Worm (Caenorhabditis elegans): Measurements from ENCODE around the gene tbc-16.

The tbc-16 gene

DNA sequence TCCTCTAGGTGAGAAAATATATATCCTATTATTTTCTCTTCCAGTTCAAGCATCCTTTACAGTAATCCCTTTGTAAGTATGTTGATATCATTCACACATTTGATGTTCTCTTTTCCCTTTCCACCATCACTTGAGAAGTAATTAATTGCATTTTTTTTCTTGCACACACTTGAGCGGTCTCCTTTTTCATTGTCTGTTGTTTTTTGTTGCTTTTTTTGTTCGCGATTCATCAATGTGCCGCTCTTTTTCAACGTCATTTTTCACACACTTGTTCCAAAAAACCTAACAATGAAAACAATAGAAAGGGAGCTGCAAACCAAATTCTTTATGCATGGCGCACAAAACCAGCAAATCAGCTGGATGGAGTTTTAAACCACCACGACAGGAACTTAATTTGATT, 21.6 kb upstream of the tbc-16 start, which contains the start of gene F49E10.4:
TSS of gene F49E10.4 (plus strand) at position 301 of the 400 bp plus-strand sequence.
- TF ChIP-seq ceh-27 (GFP tag; optimal IDR thresholded peaks at IDR 0.05) (peak; percentile 35), die-1 (tag; optimal IDR thresholded peaks at IDR 0.05) (no peak)

DNA sequence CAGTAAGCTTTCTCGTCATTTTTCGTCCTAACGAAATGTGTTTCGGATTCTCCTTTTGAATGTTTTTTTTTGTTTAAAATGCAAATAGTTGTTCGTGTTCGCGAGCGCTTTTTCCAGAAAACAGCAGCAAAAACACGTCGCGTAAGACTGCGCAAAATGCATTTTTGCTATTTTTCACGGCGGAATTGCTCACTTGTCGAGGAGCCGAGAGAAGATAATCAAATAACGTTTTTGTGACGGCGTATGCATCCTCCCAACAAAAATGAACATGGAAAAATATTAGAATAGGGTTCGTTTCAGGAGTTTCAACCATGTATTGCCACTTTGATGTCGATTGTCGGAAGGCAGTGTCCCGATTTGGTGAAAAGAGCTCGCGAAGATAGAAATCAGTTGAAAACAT, 20.1 kb upstream of the tbc-16 start:
- TF ChIP-seq K12H6.12 (tag; optimal IDR thresholded peaks at IDR 0.05) (no peak), Y95B8A.8 (GFP tag; IDR thresholded peaks at IDR 0.05) (no peak), him-1 (tag; optimal IDR thresholded peaks at IDR 0.05) (no peak), sea-2 (GFP tag; IDR thresholded peaks at IDR 0.05) (no peak), madf-3 (GFP tag; IDR thresholded peaks at IDR 0.05) (no peak), die-1 (tag; optimal IDR thresholded peaks at IDR 0.05) (no peak), nhr-27 (tag; optimal IDR thresholded peaks at IDR 0.05) (no peak), C17E4.6 (GFP tag; IDR thresholded peaks at IDR 0.05) (no peak), lin-54 (GFP tag; optimal IDR thresholded peaks at IDR 0.05) (no peak), egrh-3 (GFP tag; IDR thresholded peaks at IDR 0.05) (no peak), B0336.3 (GFP tag; IDR thresholded peaks at IDR 0.05) (no peak), lir-1 (GFP tag; conservative IDR thresholded peaks at IDR 0.05) (no peak)

DNA sequence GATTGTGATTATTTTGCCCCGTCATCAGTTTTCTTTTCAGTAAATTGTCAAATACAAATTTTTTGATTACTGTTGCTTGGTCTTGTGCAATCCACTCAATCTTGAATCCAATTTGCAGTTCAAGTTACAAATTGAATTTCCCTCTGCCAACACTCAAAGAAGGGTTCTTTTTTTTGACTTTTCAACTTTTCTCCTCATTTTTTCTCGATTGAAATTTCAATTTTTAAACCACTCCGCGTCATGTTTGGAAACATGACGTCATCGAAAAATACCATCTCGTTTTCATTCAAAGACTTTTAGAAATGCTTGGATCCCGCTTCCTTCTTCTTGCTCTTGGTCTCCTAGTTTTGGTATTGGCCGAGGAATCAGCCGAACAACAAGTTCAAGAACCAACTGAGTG, 11.6 kb upstream of the tbc-16 start, which contains the start of gene flp-7:
TSS of gene flp-7 (plus strand) at position 301 of the 400 bp plus-strand sequence.
- no peak for TF ChIP-seq snpc-4 (GFP tag; optimal IDR thresholded peaks at IDR 0.05)
- no peak for TF ChIP-seq snpc-4 (tag; optimal IDR thresholded peaks at IDR 0.05)
- no peak for TF ChIP-seq lin-26 (GFP tag; IDR thresholded peaks at IDR 0.05)
- TF ChIP-seq F33H1.4 (GFP tag; IDR thresholded peaks at IDR 0.05) = no peak
- no peak for TF ChIP-seq dpl-1 (GFP tag; optimal IDR thresholded peaks at IDR 0.05)
- no peak for TF ChIP-seq nfyb-1 (GFP tag; IDR thresholded peaks at IDR 0.05)
- TF ChIP-seq madf-10 (tag; optimal IDR thresholded peaks at IDR 0.05) = no peak
- TF ChIP-seq lin-35 (GFP tag; optimal IDR thresholded peaks at IDR 0.05) = no peak

DNA sequence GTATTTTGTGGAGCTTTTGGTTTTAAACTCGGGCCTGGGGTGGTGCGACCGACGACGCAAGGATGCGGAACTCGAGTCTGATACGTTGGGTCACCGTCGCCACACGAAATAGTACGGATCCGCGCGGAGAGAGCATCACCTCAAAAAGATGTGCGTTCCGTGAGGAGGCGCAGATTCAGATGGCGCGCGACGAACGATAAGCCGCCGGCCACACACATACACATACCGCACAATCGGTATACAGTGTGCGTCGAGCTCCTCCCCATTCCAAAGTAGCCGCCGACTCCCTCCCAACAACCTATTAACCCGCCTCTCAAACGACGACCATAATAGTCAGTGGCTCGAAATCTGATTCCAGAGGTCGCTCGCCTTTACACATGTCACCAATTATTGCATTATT, 7.1 kb upstream of the tbc-16 start, which contains the start of gene F49E10.2:
TSS of gene F49E10.2 (plus strand) at position 301 of the 400 bp plus-strand sequence.
- TF ChIP-seq fkh-3 (tag; optimal IDR thresholded peaks at IDR 0.05) (no peak), zfh-2 (GFP tag; conservative IDR thresholded peaks at IDR 0.05) (peak; percentile 71)

DNA sequence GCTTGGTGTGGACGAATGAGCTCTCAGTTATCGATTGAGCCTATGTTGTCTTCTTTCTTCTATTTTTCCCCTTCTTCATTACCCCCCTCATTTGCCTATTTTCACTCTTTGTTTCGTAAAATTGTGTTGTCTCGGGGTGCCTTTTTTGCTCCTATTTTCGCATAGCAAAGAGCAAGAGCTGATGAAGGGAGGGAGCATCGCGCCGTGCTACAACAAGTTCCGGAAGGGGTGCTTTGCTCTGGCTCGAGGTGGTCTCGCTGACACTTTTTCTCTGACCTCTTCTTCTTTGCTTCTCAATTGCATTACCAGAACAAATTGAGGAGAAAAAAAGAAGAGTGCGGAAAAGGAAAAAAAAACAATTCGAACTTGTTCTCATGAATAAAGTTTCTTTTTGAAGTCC, 1.1 kb upstream of the tbc-16 start:
- TF ChIP-seq sea-2 (GFP tag; IDR thresholded peaks at IDR 0.05) (no peak), K11D2.4 (GFP tag; IDR thresholded peaks at IDR 0.05) (no peak), zfh-2 (GFP tag; conservative IDR thresholded peaks at IDR 0.05) (peak; percentile 70)

DNA sequence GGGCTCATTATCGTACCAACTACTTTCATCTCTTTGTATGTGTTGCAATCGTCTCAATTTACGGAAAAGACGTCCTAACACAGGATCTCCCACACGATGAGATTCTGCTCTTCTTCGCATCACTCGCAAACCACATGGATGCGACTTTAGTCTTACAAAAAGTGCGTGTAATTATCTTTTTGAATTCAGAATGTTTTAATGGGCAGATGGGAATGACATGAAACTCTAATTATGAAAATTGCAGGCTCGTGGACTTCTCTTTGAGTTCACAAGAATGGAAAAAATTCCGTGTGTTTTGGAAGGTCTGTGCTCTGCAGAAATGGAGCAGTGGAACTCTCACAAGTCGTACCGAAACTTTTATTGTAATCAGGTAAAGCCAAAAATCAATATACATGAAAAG, 4.4 kb downstream of the tbc-16 start:
- no peak for TF ChIP-seq zim-3 (tag; optimal IDR thresholded peaks at IDR 0.05)
- no peak for TF ChIP-seq tbp1 (GFP tag; optimal IDR thresholded peaks at IDR 0.05)
- no peak for TF ChIP-seq dpff-1 (tag; optimal IDR thresholded peaks at IDR 0.05)
- no peak for TF ChIP-seq tlf-1 (GFP tag; optimal IDR thresholded peaks at IDR 0.05)
- TF ChIP-seq F49E8.2 (tag; optimal IDR thresholded peaks at IDR 0.05; ENCODE audit: insufficient read depth) = no peak
- TF ChIP-seq ZK185.1 (tag; optimal IDR thresholded peaks at IDR 0.05; ENCODE audit: poor library complexity, severe bottlenecking) = no peak
- TF ChIP-seq mel-28 (tag; optimal IDR thresholded peaks at IDR 0.05; ENCODE audit: borderline replicate concordance) = no peak

Measured in whole organism, young adult.